Worm (Caenorhabditis elegans) whole organism, L4 larva: ENCODE data around the gene glb-15.

Experiments used
- F49E8.2 ChIP-seq: sonication (generic microtip); optimal IDR thresholded peaks from 2 replicates; lab custom pipeline; 2016; ENCODE audit warnings: missing compliant biosample characterization, mild to moderate bottlenecking, missing genetic modification characterization, borderline replicate concordance
- ZK546.5 ChIP-seq, 2 experiments: sonication (generic microtip); optimal IDR thresholded peaks; 2 replicates each; lab custom pipeline; 2017; ENCODE audit warnings: missing biosample characterization in 2 of 2, missing genetic modification characterization in 2 of 2
- ama-1 ChIP-seq: fragments of 150-350 bp; optimal IDR thresholded peaks from 2 replicates; lab custom pipeline; 2014; ENCODE audit warnings: inconsistent platforms, mixed read lengths
- cey-2 ChIP-seq: sonication (generic microtip); optimal IDR thresholded peaks from 3 replicates; lab custom pipeline; 2017; ENCODE audit warnings: missing genetic modification characterization, mild to moderate bottlenecking, missing compliant biosample characterization, antibody characterized with exemption, borderline replicate concordance; ENCODE audit not compliant: insufficient read depth
- egl-27 ChIP-seq: sonication (generic microtip); optimal IDR thresholded peaks from 3 replicates; lab custom pipeline; 2017; ENCODE audit warnings: missing biosample characterization, missing genetic modification reagents, missing genetic modification characterization
- lin-38 ChIP-seq: fragments of 200-800 bp; sonication (Bioruptor generic); IDR thresholded peaks from 2 replicates; pipeline ENCODE4 v1.3.6; 2022; ENCODE audit warnings: missing genetic modification reagents, missing genetic modification characterization, missing compliant biosample characterization
- pha-4 ChIP-seq, 2 experiments: fragments of 150-350 bp in 1 of 2; fragments of 200-800 bp in 1 of 2; sonication (Bioruptor generic) in 1 of 2; IDR thresholded peaks in 1 of 2; optimal IDR thresholded peaks in 1 of 2; 2 replicates each; pipeline versions ENCODE4 v1.3.6 to Lab custom; 2014 to 2022; ENCODE audit warnings: missing genetic modification characterization in 2 of 2, missing genetic modification reagents in 2 of 2, missing biosample characterization in 1 of 2, missing compliant biosample characterization in 1 of 2
- skn-1 ChIP-seq: fragments of 150-350 bp; optimal IDR thresholded peaks from 2 replicates; lab custom pipeline; 2014; ENCODE audit warnings: missing biosample characterization, missing genetic modification characterization
- ztf-7 ChIP-seq: fragments of 150-350 bp; optimal IDR thresholded peaks from 2 replicates; lab custom pipeline; 2014; ENCODE audit warnings: missing biosample characterization, missing genetic modification characterization

DNA sequence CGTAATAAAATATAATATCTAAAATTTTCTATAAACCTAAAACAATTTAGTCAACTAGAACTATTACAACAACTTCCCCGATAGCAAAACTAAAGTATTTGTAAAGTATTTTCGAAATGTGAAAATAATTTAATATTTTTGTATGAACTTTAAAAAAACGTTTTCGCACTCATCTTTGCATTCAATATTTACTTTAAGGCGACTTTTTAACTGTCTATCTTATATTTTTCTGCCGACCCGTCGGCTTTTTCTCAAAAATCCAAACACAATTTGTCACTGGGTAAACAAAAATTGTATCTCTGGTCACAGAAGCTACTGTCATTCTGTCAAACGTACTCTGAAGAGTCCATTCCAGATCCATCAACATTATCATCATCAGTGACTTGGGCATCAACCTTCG lies 12.8 kb downstream of the glb-15 start:
- TF ChIP-seq ama-1: no peak
- TF ChIP-seq ZK546.5 (tag; optimal IDR thresholded peaks at IDR 0.05; lab: Kevin White, UChicago): no peak
- no peak for TF ChIP-seq ztf-7
- no peak for TF ChIP-seq pha-4 (GFP tag; IDR thresholded peaks at IDR 0.05; lab: Robert Waterston, UW)
- no peak for TF ChIP-seq pha-4 (tag; optimal IDR thresholded peaks at IDR 0.05; lab: Kevin White, UChicago)
- TF ChIP-seq egl-27 (tag; lab: Kevin White, UChicago): no peak
- no peak for TF ChIP-seq cey-2 (tag; lab: Kevin White, UChicago)
- TF ChIP-seq skn-1: no peak
- TF ChIP-seq F49E8.2 (tag; lab: Kevin White, UChicago): no peak
- no peak for TF ChIP-seq lin-38 (GFP tag; lab: Robert Waterston, UW)
